Worm (Caenorhabditis elegans): ENCODE measurements around the gene T16H12.13.
A peak's percentile ranks its signal among the peaks of the same experiment; 100 is the strongest.

Gene T16H12.13

DNA sequence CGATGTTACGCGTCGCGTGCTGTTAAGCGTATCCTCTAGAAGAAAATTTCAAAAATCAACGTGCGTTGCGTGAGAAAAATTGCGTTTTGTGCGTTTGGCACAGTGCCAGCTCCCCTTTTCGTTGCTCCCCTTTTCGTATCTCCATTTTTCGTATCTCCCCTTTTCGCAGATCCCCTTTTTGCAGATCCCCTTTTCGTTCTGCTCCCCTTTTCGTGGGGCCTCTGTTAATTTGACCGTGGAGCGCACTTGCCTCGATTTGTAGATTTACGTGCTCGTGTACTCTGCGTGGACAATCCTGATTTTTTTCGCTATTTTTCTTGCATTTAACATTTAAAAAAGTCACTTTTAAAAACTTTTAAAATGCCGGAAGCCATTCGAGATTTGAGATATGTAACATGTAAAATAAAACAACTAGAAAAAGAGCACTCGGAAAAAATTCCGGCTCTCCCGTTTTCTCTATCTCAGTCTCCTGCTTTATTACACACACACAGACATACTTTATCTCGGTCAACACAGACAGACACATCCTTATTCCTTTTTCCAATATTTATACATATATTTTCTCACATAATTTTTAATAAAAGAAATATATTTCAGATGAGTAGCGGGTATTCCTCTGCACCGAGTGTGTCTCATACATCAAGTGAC, 38.5 kb downstream of the T16H12.13 start, which contains the start of gene ttll-4:
Gene ttll-4 (plus strand): TSS at position 598 of the 648 bp plus-strand sequence.
- no peak for TF ChIP-seq snpc-3.4 (tag; optimal IDR thresholded peaks at IDR 0.05)
- no peak for TF ChIP-seq atf-7 (tag; optimal IDR thresholded peaks at IDR 0.05)
- no peak for TF ChIP-seq F37B4.10 (GFP tag; IDR thresholded peaks at IDR 0.05)
- TF ChIP-seq nhr-27 (tag; optimal IDR thresholded peaks at IDR 0.05), result no peak
- TF ChIP-seq nfya-1 (tag; optimal IDR thresholded peaks at IDR 0.05; ENCODE audit: borderline replicate concordance, insufficient read depth), result no peak
- peak; percentile 47 for TF ChIP-seq attf-5 (GFP tag; optimal IDR thresholded peaks at IDR 0.05)
- no peak for TF ChIP-seq nhr-120 (GFP tag; IDR thresholded peaks at IDR 0.05)
- no peak for TF ChIP-seq athp-1 (tag; optimal IDR thresholded peaks at IDR 0.05)
- TF ChIP-seq efl-1 (GFP tag; optimal IDR thresholded peaks at IDR 0.05), result no peak
- TF ChIP-seq snpc-1.1 (tag; optimal IDR thresholded peaks at IDR 0.05; ENCODE audit: insufficient read depth), result no peak
- TF ChIP-seq mes-4 (tag; optimal IDR thresholded peaks at IDR 0.05), result no peak
- TF ChIP-seq ets-4 (GFP tag; optimal IDR thresholded peaks at IDR 0.05), result no peak
- 0 out of 2 replicates have a peak, but pooled peaks have one; percentile 23 for TF ChIP-seq hmg-20 (GFP tag; IDR thresholded peaks at IDR 0.05)
- no peak for TF ChIP-seq F49E8.2 (tag; optimal IDR thresholded peaks at IDR 0.05; ENCODE audit: insufficient read depth)
- TF ChIP-seq cebp-2 (GFP tag; IDR thresholded peaks at IDR 0.05), result no peak
- no peak for TF ChIP-seq nfya-2 (GFP tag; IDR thresholded peaks at IDR 0.05)
- no peak for TF ChIP-seq sdz-38 (tag; optimal IDR thresholded peaks at IDR 0.05)
- peak in 1 of 3 experiments; percentile 31 for TF ChIP-seq lin-35 (GFP tag; optimal IDR thresholded peaks at IDR 0.05)
- TF ChIP-seq ceh-27 (GFP tag; optimal IDR thresholded peaks at IDR 0.05), result peak; percentile 47
- TF ChIP-seq hmg-1.2 (GFP tag; IDR thresholded peaks at IDR 0.05), result no peak; the same call in 1 of the 2 replicates
- TF ChIP-seq let-526 (GFP tag; IDR thresholded peaks at IDR 0.05), result 0 out of 2 replicates have a peak, but pooled peaks have one; percentile 14
- TF ChIP-seq B0019.2 (GFP tag; conservative IDR thresholded peaks at IDR 0.05), result peak; percentile 56; the same call in 1 of the 2 replicates
- no peak for TF ChIP-seq F52B5.7 (tag; optimal IDR thresholded peaks at IDR 0.05)
- TF ChIP-seq lag-1 (GFP tag; IDR thresholded peaks at IDR 0.05), result no peak
- TF ChIP-seq bed-2 (GFP tag; IDR thresholded peaks at IDR 0.05), result 0 out of 2 replicates have a peak, but pooled peaks have one; percentile 70
- no peak for TF ChIP-seq xnd-1 (tag; optimal IDR thresholded peaks at IDR 0.05)
- TF ChIP-seq lin-54 (GFP tag; optimal IDR thresholded peaks at IDR 0.05), result peak; percentile 15
- 0 out of 2 replicates have a peak, but pooled peaks have one; percentile 75 for TF ChIP-seq madf-3 (GFP tag; IDR thresholded peaks at IDR 0.05)
- no peak for TF ChIP-seq F57C9.4 (tag; optimal IDR thresholded peaks at IDR 0.05)
- no peak for TF ChIP-seq T26A5.8 (tag; optimal IDR thresholded peaks at IDR 0.05)
- no peak for TF ChIP-seq ztf-22 (GFP tag; optimal IDR thresholded peaks at IDR 0.05)
- TF ChIP-seq cebp-1 (GFP tag; IDR thresholded peaks at IDR 0.05), result peak; percentile 29; the same call in 1 of the 2 replicates
- TF ChIP-seq cebp-1 (tag; optimal IDR thresholded peaks at IDR 0.05), result peak; percentile 28
- no peak for TF ChIP-seq ama-1 (optimal IDR thresholded peaks at IDR 0.05)
- no peak for TF ChIP-seq ama-1 (GFP tag; optimal IDR thresholded peaks at IDR 0.05)
- 0 out of 2 replicates have a peak, but pooled peaks have one; percentile 11 for TF ChIP-seq attf-6 (GFP tag; IDR thresholded peaks at IDR 0.05)
- TF ChIP-seq lsl-1 (GFP tag; optimal IDR thresholded peaks at IDR 0.05), result peak; percentile 44
- no peak for TF ChIP-seq hlh-26 (GFP tag; conservative IDR thresholded peaks at IDR 0.05)
- TF ChIP-seq hsf-1 (GFP tag; IDR thresholded peaks at IDR 0.05), result no peak
- peak; percentile 23 for TF ChIP-seq unc-130 (GFP tag; optimal IDR thresholded peaks at IDR 0.05)
- no peak for TF ChIP-seq B0261.1 (tag; optimal IDR thresholded peaks at IDR 0.05)
- peak; percentile 6 for TF ChIP-seq chd-7 (tag; optimal IDR thresholded peaks at IDR 0.05)
- TF ChIP-seq F33H1.4 (GFP tag; IDR thresholded peaks at IDR 0.05), result 0 out of 2 replicates have a peak, but pooled peaks have one; percentile 32
- peak; percentile 59 for TF ChIP-seq madf-6 (GFP tag; IDR thresholded peaks at IDR 0.05)
- TF ChIP-seq fkh-3 (tag; optimal IDR thresholded peaks at IDR 0.05), result no peak
- TF ChIP-seq egrh-3 (GFP tag; IDR thresholded peaks at IDR 0.05), result peak; percentile 63
- no peak for TF ChIP-seq F55B11.4 (tag; optimal IDR thresholded peaks at IDR 0.05; ENCODE audit: borderline replicate concordance, insufficient read depth)
- TF ChIP-seq T07F8.4 (tag; optimal IDR thresholded peaks at IDR 0.05), result no peak

Measured in whole organism, young adult.